Fruit fly (Drosophila melanogaster): ENCODE results near the gene Atg1.

Gene Atg1

DNA sequence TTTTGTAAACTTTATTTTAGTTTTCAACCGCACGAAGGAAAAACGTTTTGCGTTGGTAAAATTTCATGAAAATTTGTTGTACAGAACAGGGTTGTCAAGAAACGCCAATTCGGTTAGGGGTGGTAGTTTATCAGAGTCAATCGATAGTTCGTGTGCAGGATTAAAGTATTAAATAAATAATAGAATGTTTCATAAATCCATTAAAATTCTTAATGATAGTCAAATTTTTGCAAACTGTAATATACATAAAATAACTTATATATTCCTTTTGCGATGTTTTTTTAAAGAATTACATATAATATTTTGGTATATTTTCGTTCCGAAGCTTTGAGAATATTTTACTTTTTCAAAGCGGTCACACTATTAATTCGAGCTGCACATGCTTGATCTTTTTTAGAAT, 9.0 kb upstream of the Atg1 start, which contains the start of the genes Sf3a2 and CG42588 (continued):
- peak in 1 of 2 experiments; percentile 28 for TF ChIP-seq Hr51 (GFP tag; optimal IDR thresholded peaks at IDR 0.05)
- TF ChIP-seq CG4360 (GFP tag; IDR thresholded peaks at IDR 0.05) = peak; percentile 62
- no peak for TF ChIP-seq MESR4 (GFP tag; optimal IDR thresholded peaks at IDR 0.05)
- TF ChIP-seq CG9797 (GFP tag; optimal IDR thresholded peaks at IDR 0.05) = peak; percentile 70
- TF ChIP-seq Sox100B (GFP tag; optimal IDR thresholded peaks at IDR 0.05) = no peak
- peak; percentile 50 for TF ChIP-seq CG2129 (GFP tag; IDR thresholded peaks at IDR 0.05; ENCODE audit: partially characterized antibody)
- no peak for TF ChIP-seq ab (GFP tag; optimal IDR thresholded peaks at IDR 0.05)
- peak; percentile 76 for TF ChIP-seq grau (tag; optimal IDR thresholded peaks at IDR 0.05)
- TF ChIP-seq HmgD (GFP tag; optimal IDR thresholded peaks at IDR 0.05) = no peak
- TF ChIP-seq knrl (GFP tag; IDR thresholded peaks at IDR 0.05; ENCODE audit: partially characterized antibody) = peak; percentile 86
- peak; percentile 57 for TF ChIP-seq CG14441 (GFP tag; IDR thresholded peaks at IDR 0.05)
- no peak for TF ChIP-seq CG11504 (tag; optimal IDR thresholded peaks at IDR 0.05)
- no peak for TF ChIP-seq CG6654 (GFP tag; optimal IDR thresholded peaks at IDR 0.05)
- no peak for TF ChIP-seq maf-S (GFP tag; optimal IDR thresholded peaks at IDR 0.05)
- TF ChIP-seq CG18011 (GFP tag; optimal IDR thresholded peaks at IDR 0.05) = peak; percentile 28
- TF ChIP-seq salm (tag; optimal IDR thresholded peaks at IDR 0.05) = no peak
- peak; percentile 45 for TF ChIP-seq Dad (GFP tag; optimal IDR thresholded peaks at IDR 0.05)
- no peak for TF ChIP-seq schlank (tag; optimal IDR thresholded peaks at IDR 0.05)
- TF ChIP-seq bab2 (GFP tag; optimal IDR thresholded peaks at IDR 0.05) = peak; percentile 49
- peak; percentile 79 for TF ChIP-seq CG30020 (tag; optimal IDR thresholded peaks at IDR 0.05)
- TF ChIP-seq exex (tag; optimal IDR thresholded peaks at IDR 0.05) = no peak
- TF ChIP-seq sens-2 (GFP tag; IDR thresholded peaks at IDR 0.05) = no peak
- peak; percentile 15; the same call in 1 of the 2 replicates for TF ChIP-seq seq (GFP tag; IDR thresholded peaks at IDR 0.05)
- peak; percentile 40; the same call in 1 of the 2 replicates for TF ChIP-seq cas (GFP tag; IDR thresholded peaks at IDR 0.05)
- peak; percentile 37; the same call in 2 of the 3 replicates for TF ChIP-seq CG3726 (GFP tag; IDR thresholded peaks at IDR 0.05)
- peak; percentile 60 for TF ChIP-seq CG18262 (tag; optimal IDR thresholded peaks at IDR 0.05)
- no peak for TF ChIP-seq sc (optimal IDR thresholded peaks at IDR 0.05)
- no peak for TF ChIP-seq sc (GFP tag; optimal IDR thresholded peaks at IDR 0.05)
- TF ChIP-seq grn (GFP tag; optimal IDR thresholded peaks at IDR 0.05) = no peak
- TF ChIP-seq CG12769 (tag; optimal IDR thresholded peaks at IDR 0.05) = no peak
- TF ChIP-seq CG13287 (GFP tag; IDR thresholded peaks at IDR 0.05; ENCODE audit: partially characterized antibody) = peak; percentile 89
- peak; percentile 78; the same call in 2 of the 3 replicates for TF ChIP-seq CG17361 (GFP tag; IDR thresholded peaks at IDR 0.05)
- TF ChIP-seq Myb (GFP tag; optimal IDR thresholded peaks at IDR 0.05) = peak; percentile 1
- no peak for TF ChIP-seq wek (GFP tag; optimal IDR thresholded peaks at IDR 0.05)
- TF ChIP-seq zfh2 (GFP tag; optimal IDR thresholded peaks at IDR 0.05) = peak; percentile 26
- TF ChIP-seq CG3163 (GFP tag; optimal IDR thresholded peaks at IDR 0.05) = no peak
- TF ChIP-seq lmd (GFP tag; IDR thresholded peaks at IDR 0.05) = no peak; the same call in 1 of the 2 replicates
- no peak for TF ChIP-seq Awh (GFP tag; IDR thresholded peaks at IDR 0.05)
- TF ChIP-seq Max (GFP tag; optimal IDR thresholded peaks at IDR 0.05) = peak; percentile 73
- TF ChIP-seq ewg (GFP tag; optimal IDR thresholded peaks at IDR 0.05) = no peak
- peak; percentile 69; the same call in 1 of the 2 replicates for TF ChIP-seq sob (GFP tag; IDR thresholded peaks at IDR 0.05)
- TF ChIP-seq dm (GFP tag; optimal IDR thresholded peaks at IDR 0.05) = peak; percentile 13
- TF ChIP-seq CG2202 (tag; optimal IDR thresholded peaks at IDR 0.05) = peak; percentile 2
- TF ChIP-seq Nf-YB (GFP tag; optimal IDR thresholded peaks at IDR 0.05) = peak; percentile 2
- TF ChIP-seq Sin3A (optimal IDR thresholded peaks at IDR 0.05) = peak; percentile 21
- no peak for TF ChIP-seq bowl (GFP tag; IDR thresholded peaks at IDR 0.05)
- TF ChIP-seq Ravus (GFP tag; IDR thresholded peaks at IDR 0.05) = peak; percentile 7; the same call in 1 of the 2 replicates
- peak; percentile 49 for TF ChIP-seq Meics (GFP tag; optimal IDR thresholded peaks at IDR 0.05)
- TF ChIP-seq inv (GFP tag; IDR thresholded peaks at IDR 0.05; ENCODE audit: partially characterized antibody) = peak; percentile 80
- TF ChIP-seq slp2 (GFP tag; optimal IDR thresholded peaks at IDR 0.05) = no peak
- peak; percentile 73 for TF ChIP-seq Chrac-16 (GFP tag; optimal IDR thresholded peaks at IDR 0.05)

Measured in whole organism, embryonic.